Worm (Caenorhabditis elegans) whole organism, L1 larva: ENCODE measurements around the gene crp-1.

ENCODE experiments used
- aly-2 ChIP-seq: fragments of 150-350 bp; optimal IDR thresholded peaks from 2 replicates; lab custom pipeline; 2014; ENCODE audit warnings: missing biosample characterization, missing genetic modification characterization
- ceh-63 ChIP-seq: fragments of 200-800 bp; sonication (Bioruptor generic); optimal IDR thresholded peaks from 2 replicates; lab custom pipeline; 2018; ENCODE audit warnings: mild to moderate bottlenecking, missing genetic modification characterization, missing compliant biosample characterization
- ceh-8 ChIP-seq: fragments of 200-800 bp; sonication (Bioruptor generic); optimal IDR thresholded peaks from 2 replicates; lab custom pipeline; 2018; ENCODE audit warnings: mild to moderate bottlenecking, missing genetic modification characterization, moderate library complexity, missing compliant biosample characterization
- ceh-82 ChIP-seq, 3 experiments: fragments of 150-350 bp in 1 of 3; sonication (generic microtip) in 2 of 3; optimal IDR thresholded peaks; 2 replicates each; lab custom pipeline; 2014 to 2017; ENCODE audit warnings: missing biosample characterization in 3 of 3, missing genetic modification characterization in 3 of 3
- ceh-88 ChIP-seq: fragments of 200-800 bp; sonication (Bioruptor generic); IDR thresholded peaks from 2 replicates; pipeline ENCODE4 v1.3.6; 2022; ENCODE audit warnings: missing genetic modification characterization, missing compliant biosample characterization
- dsc-1 ChIP-seq: sonication (generic microtip); optimal IDR thresholded peaks from 2 replicates; lab custom pipeline; 2016; ENCODE audit warnings: mild to moderate bottlenecking, missing genetic modification characterization, missing compliant biosample characterization
- efl-3 ChIP-seq: fragments of 200-800 bp; sonication (Bioruptor generic); optimal IDR thresholded peaks from 2 replicates; lab custom pipeline; 2018; ENCODE audit warnings: mild to moderate bottlenecking, missing genetic modification characterization, missing compliant biosample characterization
- egl-27 ChIP-seq, 2 experiments: fragments of 150-350 bp in 1 of 2; sonication (generic microtip); optimal IDR thresholded peaks; 3 replicates each; lab custom pipeline; 2017 to 2018; ENCODE audit warnings: missing biosample characterization in 2 of 2, missing genetic modification characterization in 2 of 2, missing genetic modification reagents in 2 of 2
- elt-3 ChIP-seq, 6 experiments: fragments of 150-350 bp in 1 of 6; sonication (generic microtip); optimal IDR thresholded peaks; 2 replicates each; lab custom pipeline; 2017 to 2018; ENCODE audit warnings: missing biosample characterization in 6 of 6, missing genetic modification characterization in 6 of 6, inconsistent platforms in 1 of 6
- fkh-10 ChIP-seq: sonication (generic microtip); optimal IDR thresholded peaks from 2 replicates; lab custom pipeline; 2017; ENCODE audit warnings: missing biosample characterization, missing genetic modification reagents, missing genetic modification characterization
- fkh-8 ChIP-seq: sonication (generic microtip); optimal IDR thresholded peaks from 2 replicates; lab custom pipeline; 2016; ENCODE audit warnings: mild to moderate bottlenecking, missing genetic modification characterization, missing compliant biosample characterization
- fos-1 ChIP-seq: fragments of 150-350 bp; optimal IDR thresholded peaks from 2 replicates; lab custom pipeline; 2014; ENCODE audit warnings: missing biosample characterization, missing genetic modification characterization
- grh-1 ChIP-seq: fragments of 200-800 bp; sonication (Bioruptor generic); IDR thresholded peaks from 2 replicates; pipeline ENCODE4 v1.3.6; 2022; ENCODE audit warnings: missing genetic modification reagents, missing genetic modification characterization, missing compliant biosample characterization
- hpl-2 ChIP-seq: fragments of 150-350 bp; optimal IDR thresholded peaks from 2 replicates; lab custom pipeline; 2014; ENCODE audit warnings: missing biosample characterization, missing genetic modification reagents, missing genetic modification characterization
- irx-1 ChIP-seq: sonication (generic microtip); optimal IDR thresholded peaks from 2 replicates; lab custom pipeline; 2016; ENCODE audit warnings: missing genetic modification characterization, missing compliant biosample characterization
- jun-1 ChIP-seq: fragments of 150-350 bp; optimal IDR thresholded peaks from 2 replicates; lab custom pipeline; 2014; ENCODE audit warnings: missing biosample characterization, missing genetic modification reagents, missing genetic modification characterization
- lin-14 ChIP-seq: fragments of 200-800 bp; sonication (Bioruptor generic); optimal IDR thresholded peaks from 2 replicates; lab custom pipeline; 2018; ENCODE audit warnings: mild to moderate bottlenecking, missing genetic modification characterization, moderate library complexity, missing compliant biosample characterization
- lin-15B ChIP-seq: fragments of 150-350 bp; sonication (generic microtip); optimal IDR thresholded peaks from 3 replicates; lab custom pipeline; 2014; ENCODE audit warnings: missing biosample characterization, missing genetic modification characterization
- lin-39 ChIP-seq: fragments of 150-350 bp; optimal IDR thresholded peaks from 2 replicates; lab custom pipeline; 2014; ENCODE audit warnings: missing biosample characterization, missing genetic modification reagents, missing genetic modification characterization
- mab-9 ChIP-seq: fragments of 200-800 bp; sonication (Bioruptor generic); IDR thresholded peaks from 2 replicates; pipeline ENCODE4 v1.3.6; 2022; ENCODE audit warnings: missing genetic modification reagents, missing genetic modification characterization, missing compliant biosample characterization
- mdl-1 ChIP-seq, 2 experiments: fragments of 150-350 bp; optimal IDR thresholded peaks; 2 replicates each; lab custom pipeline; 2014 to 2017; ENCODE audit warnings: missing biosample characterization in 2 of 2, missing genetic modification characterization in 2 of 2, inconsistent platforms in 1 of 2
- mef-2 ChIP-seq: fragments of 150-350 bp; optimal IDR thresholded peaks from 2 replicates; lab custom pipeline; 2014; ENCODE audit warnings: missing biosample characterization, missing genetic modification characterization
- nhr-11 ChIP-seq: fragments of 150-350 bp; optimal IDR thresholded peaks from 2 replicates; lab custom pipeline; 2014; ENCODE audit warnings: missing biosample characterization, missing genetic modification characterization
- nhr-12 ChIP-seq: sonication (generic microtip); optimal IDR thresholded peaks from 2 replicates; lab custom pipeline; 2017; ENCODE audit warnings: missing biosample characterization, missing genetic modification characterization
- nhr-19 ChIP-seq: fragments of 200-800 bp; sonication (Bioruptor generic); conservative IDR thresholded peaks from 2 replicates; pipeline ENCODE4 v1.3.6; 2022; ENCODE audit warnings: missing genetic modification characterization, missing compliant biosample characterization
- nhr-20 ChIP-seq: sonication (generic microtip); optimal IDR thresholded peaks from 2 replicates; lab custom pipeline; 2016; ENCODE audit warnings: mild to moderate bottlenecking, missing genetic modification characterization, missing compliant biosample characterization
- nhr-76 ChIP-seq: sonication (generic microtip); optimal IDR thresholded peaks from 2 replicates; lab custom pipeline; 2017; ENCODE audit warnings: missing biosample characterization, missing genetic modification characterization
- nhr-77 ChIP-seq: fragments of 150-350 bp; optimal IDR thresholded peaks from 2 replicates; lab custom pipeline; 2014; ENCODE audit warnings: missing biosample characterization, missing genetic modification characterization
- nhr-85 ChIP-seq: sonication (generic microtip); peaks from one replicate; lab custom pipeline; 2016; ENCODE audit warnings: missing genetic modification characterization, inconsistent platforms, missing compliant biosample characterization
- nhr-90 ChIP-seq: sonication (generic microtip); optimal IDR thresholded peaks from 2 replicates; lab custom pipeline; 2016; ENCODE audit warnings: mild to moderate bottlenecking, missing genetic modification characterization, missing compliant biosample characterization; ENCODE audit not compliant: poor library complexity
- pag-3 ChIP-seq: sonication (generic microtip); optimal IDR thresholded peaks from 2 replicates; lab custom pipeline; 2017; ENCODE audit warnings: missing genetic modification characterization, mild to moderate bottlenecking, missing compliant biosample characterization, antibody characterized with exemption, borderline replicate concordance; ENCODE audit not compliant: insufficient read depth
- pqm-1 ChIP-seq: sonication (generic microtip); optimal IDR thresholded peaks from 3 replicates; lab custom pipeline; 2017; ENCODE audit warnings: missing biosample characterization, missing genetic modification characterization
- skn-1 ChIP-seq: fragments of 150-350 bp; optimal IDR thresholded peaks from 2 replicates; lab custom pipeline; 2014; ENCODE audit warnings: missing biosample characterization, missing genetic modification characterization
- snpc-4 ChIP-seq: fragments of 150-350 bp; optimal IDR thresholded peaks from 2 replicates; lab custom pipeline; 2014; ENCODE audit warnings: missing biosample characterization, missing genetic modification characterization
- snu-23 ChIP-seq: sonication (generic microtip); optimal IDR thresholded peaks from 2 replicates; lab custom pipeline; 2016; ENCODE audit warnings: missing genetic modification characterization, missing compliant biosample characterization
- sox-4 ChIP-seq: sonication (generic microtip); optimal IDR thresholded peaks from 2 replicates; lab custom pipeline; 2016; ENCODE audit warnings: missing genetic modification characterization, missing compliant biosample characterization
- sptf-1 ChIP-seq: fragments of 150-350 bp; optimal IDR thresholded peaks from 2 replicates; lab custom pipeline; 2014; ENCODE audit warnings: missing biosample characterization, missing genetic modification characterization
- sup-37 ChIP-seq: fragments of 200-800 bp; sonication (Bioruptor generic); optimal IDR thresholded peaks from 2 replicates; lab custom pipeline; 2018; ENCODE audit warnings: mild to moderate bottlenecking, missing genetic modification characterization, missing compliant biosample characterization
- swsn-7 ChIP-seq: sonication (generic microtip); optimal IDR thresholded peaks from 2 replicates; lab custom pipeline; 2016; ENCODE audit warnings: missing genetic modification characterization, missing compliant biosample characterization
- tbx-2 ChIP-seq: sonication (generic microtip); optimal IDR thresholded peaks from 2 replicates; lab custom pipeline; 2016; ENCODE audit warnings: missing genetic modification characterization, missing compliant biosample characterization
- tlp-1 ChIP-seq: fragments of 150-350 bp; optimal IDR thresholded peaks from 2 replicates; lab custom pipeline; 2014; ENCODE audit warnings: missing biosample characterization, missing genetic modification characterization
- unc-130 ChIP-seq: fragments of 150-350 bp; optimal IDR thresholded peaks from 2 replicates; lab custom pipeline; 2017; ENCODE audit warnings: missing biosample characterization, missing genetic modification characterization, inconsistent platforms
- unc-30 ChIP-seq: sonication (generic microtip); optimal IDR thresholded peaks from 2 replicates; lab custom pipeline; 2017; ENCODE audit warnings: missing biosample characterization, missing genetic modification characterization
- unc-62 ChIP-seq: fragments of 150-350 bp; optimal IDR thresholded peaks from 2 replicates; lab custom pipeline; 2014; ENCODE audit warnings: missing biosample characterization, missing genetic modification reagents, missing genetic modification characterization
- unc-86 ChIP-seq: sonication (generic microtip); optimal IDR thresholded peaks from 2 replicates; lab custom pipeline; 2016; ENCODE audit warnings: missing genetic modification characterization, missing compliant biosample characterization
- vab-15 ChIP-seq: sonication (generic microtip); optimal IDR thresholded peaks from 2 replicates; lab custom pipeline; 2017; ENCODE audit warnings: missing genotype, mild to moderate bottlenecking, missing genetic modification characterization, missing compliant biosample characterization
- zag-1 ChIP-seq: fragments of 150-350 bp; optimal IDR thresholded peaks from 2 replicates; lab custom pipeline; 2014; ENCODE audit warnings: missing biosample characterization, missing genetic modification characterization
- zip-4 ChIP-seq: fragments of 200-800 bp; sonication (Bioruptor generic); optimal IDR thresholded peaks from 2 replicates; lab custom pipeline; 2018; ENCODE audit warnings: mild to moderate bottlenecking, missing genetic modification characterization, moderate library complexity, missing compliant biosample characterization
- ztf-11 ChIP-seq, 2 experiments: sonication (generic microtip); optimal IDR thresholded peaks; 2 replicates each; lab custom pipeline; 2016 to 2017; ENCODE audit warnings: missing genetic modification characterization in 2 of 2, missing biosample characterization in 1 of 2, missing compliant biosample characterization in 1 of 2

Gene crp-1

ce11 chrV:10514271-10514670 is 35.9 kb downstream of the crp-1 start, which contains the start of gene dmsr-8:
dmsr-8 (minus strand) TSS chrV:10514371.
- TF ChIP-seq tlp-1 (tag; lab: Kevin White, UChicago) (no peak), lin-15B (no peak), unc-62 (no peak), egl-27 (tag; optimal IDR thresholded peaks at IDR 0.05; lab: Kevin White, UChicago) (no peak), nhr-11 (tag; lab: Kevin White, UChicago) (no peak)

DNA sequence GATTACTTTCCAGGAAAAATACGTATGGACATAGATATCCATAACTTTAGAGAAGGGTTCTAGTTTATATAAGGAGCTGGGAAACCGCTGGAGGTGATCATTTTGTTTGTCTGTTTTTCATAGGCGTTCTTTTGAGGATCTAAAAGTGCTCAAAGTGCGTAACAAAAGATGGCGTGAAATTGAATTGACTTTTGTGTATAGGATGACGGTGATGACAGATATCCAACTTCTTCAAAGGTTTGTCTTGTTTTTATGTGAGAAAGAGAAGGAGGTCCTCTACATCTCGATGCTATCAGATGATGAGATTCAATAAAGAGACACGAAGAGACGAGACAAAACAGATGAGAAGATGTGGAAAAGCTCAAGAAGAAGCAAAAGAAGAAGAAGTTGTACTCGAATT is 38.3 kb downstream of the crp-1 start:
- TF ChIP-seq sup-37, result no peak
- TF ChIP-seq fkh-10, result peak; percentile 51
- no peak for TF ChIP-seq grh-1 (GFP tag; lab: Robert Waterston, UW)
- no peak for TF ChIP-seq sptf-1
- TF ChIP-seq lin-14, result peak; percentile 24
- TF ChIP-seq skn-1 (tag; lab: Kevin White, UChicago), result no peak
- TF ChIP-seq fkh-8 (tag; lab: Kevin White, UChicago), result no peak
- TF ChIP-seq ztf-11 (tag; optimal IDR thresholded peaks at IDR 0.05; lab: Kevin White, UChicago), result no peak
- no peak for TF ChIP-seq nhr-76 (tag; lab: Kevin White, UChicago)
- TF ChIP-seq pag-3, result no peak
- no peak for TF ChIP-seq ceh-88 (GFP tag; lab: Robert Waterston, UW)

ce11 chrV:10525902-10526301 is 47.5 kb downstream of the crp-1 start, which contains the start of the genes C35A5.8 and hda-11:
C35A5.8 (minus strand) TSS chrV:10525908.
hda-11 (plus strand) TSS chrV:10526184.
- TF ChIP-seq sox-4 (tag; lab: Kevin White, UChicago) (peak; percentile 89), unc-130 (peak; percentile 51), jun-1 (no peak), lin-14 (peak; percentile 74), skn-1 (tag; lab: Kevin White, UChicago) (peak; percentile 52), pqm-1 (tag; lab: Kevin White, UChicago) (no peak), unc-86 (tag; lab: Kevin White, UChicago) (peak; percentile 59), nhr-20 (tag; lab: Kevin White, UChicago) (peak; percentile 82), ceh-8 (GFP tag; lab: Kevin White, UChicago) (peak; percentile 7), nhr-19 (GFP tag; lab: Robert Waterston, UW) (peak; percentile 82), ceh-63 (GFP tag; lab: Kevin White, UChicago) (peak; percentile 59), dsc-1 (tag; lab: Kevin White, UChicago) (peak; percentile 88), sptf-1 (no peak), irx-1 (tag; lab: Kevin White, UChicago) (peak; percentile 93), nhr-85 (tag; lab: Kevin White, UChicago) (peak; percentile 92), unc-30 (tag; lab: Kevin White, UChicago) (no peak), unc-62 (no peak), zip-4 (peak; percentile 6), efl-3 (peak; percentile 41), elt-3 (tag; optimal IDR thresholded peaks at IDR 0.05; lab: Kevin White, UChicago) (peak in 1 of 6 experiments; percentile 22), ceh-88 (GFP tag; lab: Robert Waterston, UW) (no peak), pag-3 (peak; percentile 28), lin-39 (tag; lab: Kevin White, UChicago) (peak; percentile 58), nhr-11 (tag; lab: Kevin White, UChicago) (no peak), fos-1 (tag; lab: Kevin White, UChicago) (peak; percentile 20), vab-15 (tag; lab: Kevin White, UChicago) (no peak), mab-9 (peak; percentile 70), mdl-1 (tag; optimal IDR thresholded peaks at IDR 0.05; lab: Kevin White, UChicago) (peak in 1 of 2 experiments; percentile 24), nhr-77 (no peak), swsn-7 (tag; lab: Kevin White, UChicago) (peak; percentile 80), tbx-2 (tag; lab: Kevin White, UChicago) (peak; percentile 89), zag-1 (tag; lab: Kevin White, UChicago) (no peak), snpc-4 (tag; lab: Kevin White, UChicago) (peak; percentile 58), ceh-82 (tag; optimal IDR thresholded peaks at IDR 0.05; lab: Kevin White, UChicago) (peak; percentile 46 to 59 (median 51)), mef-2 (tag; lab: Kevin White, UChicago) (no peak), lin-15B (peak; percentile 8), snu-23 (peak; percentile 86), aly-2 (tag; lab: Kevin White, UChicago) (no peak), nhr-12 (tag; lab: Kevin White, UChicago) (no peak), nhr-76 (tag; lab: Kevin White, UChicago) (no peak), nhr-90 (tag; lab: Kevin White, UChicago) (peak; percentile 91), hpl-2 (GFP tag; lab: Kevin White, UChicago) (no peak)
